Worm (Caenorhabditis elegans) whole organism, early embryonic: ENCODE results near the gene srsx-10.

Source experiments
- B0310.2 ChIP-seq: sonication (generic microtip); optimal IDR thresholded peaks from 2 replicates; lab custom pipeline; 2016; ENCODE audit warnings: mild to moderate bottlenecking, missing genetic modification characterization, missing compliant biosample characterization
- F13C5.2 ChIP-seq: sonication (generic microtip); optimal IDR thresholded peaks from 2 replicates; lab custom pipeline; 2017; ENCODE audit warnings: mild to moderate bottlenecking, missing genetic modification characterization, inconsistent platforms, missing compliant biosample characterization
- ets-7 ChIP-seq: sonication (generic microtip); optimal IDR thresholded peaks from 2 replicates; lab custom pipeline; 2016; ENCODE audit warnings: missing genotype, missing genetic modification characterization, missing compliant biosample characterization
- flt-1 ChIP-seq: fragments of 200-800 bp; sonication (Bioruptor generic); IDR thresholded peaks from 2 replicates; pipeline ENCODE4 v1.3.6; 2022; ENCODE audit warnings: missing genetic modification characterization, missing compliant biosample characterization
- tra-4 ChIP-seq: sonication (generic microtip); optimal IDR thresholded peaks from 2 replicates; lab custom pipeline; 2017; ENCODE audit warnings: missing genetic modification characterization, missing compliant biosample characterization

- no peak for TF ChIP-seq tra-4 (tag; lab: Kevin White, UChicago)
- TF ChIP-seq ets-7 = no peak
- no peak for TF ChIP-seq B0310.2 (tag; lab: Kevin White, UChicago)
- TF ChIP-seq F13C5.2 (tag; lab: Kevin White, UChicago) = no peak
- no peak for TF ChIP-seq flt-1
Measured at ce11 chrV:4987097-4987496, 12.5 kb upstream of the srsx-10 start, which contains the start of gene ncx-8.
